Fruit fly (Drosophila melanogaster) whole organism, prepupa: ENCODE data around the gene CG11374.
A peak's percentile ranks its signal among the peaks of the same experiment; 100 is the strongest.

Source experiments
- Blimp-1 ChIP-seq: fragments of 200-800 bp; sonication (Bioruptor generic); optimal IDR thresholded peaks from 3 replicates; lab custom pipeline; 2017; ENCODE audit warnings: missing biosample characterization, missing genetic modification characterization, mild to moderate bottlenecking, moderate library complexity, missing genetic modification reagents
- CG10631 ChIP-seq: fragments of 200-800 bp; sonication (Bioruptor generic); optimal IDR thresholded peaks from 2 replicates; lab custom pipeline; 2016; ENCODE audit warnings: missing biosample characterization, missing genetic modification characterization
- CG10669 ChIP-seq: fragments of 200-800 bp; sonication (Bioruptor generic); optimal IDR thresholded peaks from 3 replicates; lab custom pipeline; 2018; ENCODE audit warnings: missing biosample characterization, mild to moderate bottlenecking, missing genetic modification characterization, moderate library complexity
- CG11294 ChIP-seq: fragments of 200-800 bp; sonication (Bioruptor generic); IDR thresholded peaks from 2 replicates; pipeline ENCODE4 v1.3.6; 2022; ENCODE audit warnings: missing biosample characterization, missing genetic modification characterization
- CG11762 ChIP-seq: fragments of 200-800 bp; sonication (Bioruptor generic); optimal IDR thresholded peaks from 3 replicates; lab custom pipeline; 2016; ENCODE audit warnings: missing biosample characterization, missing genetic modification characterization; ENCODE audit not compliant: insufficient read depth
- CG11902 ChIP-seq: fragments of 200-800 bp; sonication (Bioruptor generic); optimal IDR thresholded peaks from 3 replicates; lab custom pipeline; 2016; ENCODE audit warnings: missing biosample characterization, missing genetic modification characterization
- CG15336 ChIP-seq: fragments of 200-800 bp; sonication (Bioruptor generic); IDR thresholded peaks from 2 replicates; pipeline ENCODE4 v1.3.6; 2022; ENCODE audit warnings: missing biosample characterization, missing genetic modification characterization
- CG1621 ChIP-seq: fragments of 200-800 bp; sonication (Bioruptor generic); optimal IDR thresholded peaks from 3 replicates; lab custom pipeline; 2018; ENCODE audit warnings: missing biosample characterization, mild to moderate bottlenecking, missing genetic modification characterization
- CG32006 ChIP-seq: fragments of 200-800 bp; sonication (Bioruptor generic); optimal IDR thresholded peaks from 3 replicates; lab custom pipeline; 2017; ENCODE audit warnings: missing biosample characterization, mild to moderate bottlenecking, missing genetic modification characterization
- CG34406 ChIP-seq: fragments of 200-800 bp; sonication (Bioruptor generic); optimal IDR thresholded peaks from 3 replicates; lab custom pipeline; 2016; ENCODE audit warnings: missing biosample characterization, missing genetic modification characterization
- CG3919 ChIP-seq: fragments of 200-800 bp; sonication (Bioruptor generic); optimal IDR thresholded peaks from 3 replicates; lab custom pipeline; 2016; ENCODE audit warnings: missing biosample characterization, missing genetic modification characterization
- CG4318 ChIP-seq: fragments of 200-800 bp; sonication (Bioruptor generic); optimal IDR thresholded peaks from 3 replicates; lab custom pipeline; 2017; ENCODE audit warnings: missing biosample characterization, mild to moderate bottlenecking, missing genetic modification characterization
- CG6163 ChIP-seq: fragments of 200-800 bp; sonication (Bioruptor generic); IDR thresholded peaks from 3 replicates; pipeline ENCODE4 v1.3.6; 2022; ENCODE audit warnings: missing biosample characterization, missing genetic modification characterization
- CG6792 ChIP-seq: fragments of 200-800 bp; sonication (Bioruptor generic); optimal IDR thresholded peaks from 3 replicates; lab custom pipeline; 2016; ENCODE audit warnings: missing biosample characterization, missing genetic modification characterization
- CG6808 ChIP-seq: fragments of 200-800 bp; sonication (Bioruptor generic); optimal IDR thresholded peaks from 3 replicates; lab custom pipeline; 2017; ENCODE audit warnings: missing biosample characterization, missing genetic modification characterization, mild to moderate bottlenecking, moderate library complexity, missing genetic modification reagents
- CG6854 ChIP-seq: fragments of 200-800 bp; sonication (Bioruptor generic); optimal IDR thresholded peaks from 2 replicates; lab custom pipeline; 2017; ENCODE audit warnings: missing biosample characterization, mild to moderate bottlenecking, missing genetic modification characterization
- CG7368 ChIP-seq: fragments of 200-800 bp; sonication (Bioruptor generic); optimal IDR thresholded peaks from 3 replicates; lab custom pipeline; 2016; ENCODE audit warnings: missing biosample characterization, missing genetic modification characterization
- CG8119 ChIP-seq: fragments of 200-800 bp; sonication (Bioruptor generic); IDR thresholded peaks from 3 replicates; pipeline ENCODE4 v1.3.6; 2022; ENCODE audit warnings: missing biosample characterization, missing genetic modification characterization
- CG8632 ChIP-seq: fragments of 200-800 bp; sonication (Bioruptor generic); optimal IDR thresholded peaks from 3 replicates; lab custom pipeline; 2016; ENCODE audit warnings: missing biosample characterization, missing genetic modification characterization
- CG9139 ChIP-seq: fragments of 200-800 bp; sonication (Bioruptor generic); optimal IDR thresholded peaks from 3 replicates; lab custom pipeline; 2017; ENCODE audit warnings: missing biosample characterization, mild to moderate bottlenecking, missing genetic modification characterization
- Eip75B ChIP-seq: fragments of 200-800 bp; sonication (Bioruptor generic); optimal IDR thresholded peaks from 3 replicates; lab custom pipeline; 2016; ENCODE audit warnings: missing biosample characterization, missing genetic modification characterization
- Eip78C ChIP-seq: fragments of 200-800 bp; sonication (Bioruptor generic); peaks from one replicate; lab custom pipeline; 2016; ENCODE audit warnings: missing biosample characterization, missing genetic modification characterization
- Ets96B ChIP-seq: fragments of 200-800 bp; optimal IDR thresholded peaks from 2 replicates; lab custom pipeline; 2019; ENCODE audit warnings: missing biosample characterization, mild to moderate bottlenecking, missing genetic modification characterization, moderate library complexity
- Gug ChIP-seq: fragments of 200-800 bp; sonication (Bioruptor generic); IDR thresholded peaks from 2 replicates; pipeline ENCODE4 v1.3.6; 2022; ENCODE audit warnings: missing biosample characterization, missing genetic modification characterization
- Hr38 ChIP-seq: sonication (Bioruptor generic); optimal IDR thresholded peaks from 2 replicates; lab custom pipeline; 2016; ENCODE audit warnings: missing biosample characterization, missing genetic modification characterization
- Hr4 ChIP-seq: fragments of 200-800 bp; sonication (Bioruptor generic); optimal IDR thresholded peaks from 3 replicates; lab custom pipeline; 2016; ENCODE audit warnings: missing biosample characterization, missing genetic modification characterization
- OdsH ChIP-seq: fragments of 200-800 bp; sonication (Bioruptor generic); optimal IDR thresholded peaks from 3 replicates; lab custom pipeline; 2016; ENCODE audit warnings: missing biosample characterization, missing genetic modification characterization
- Smox ChIP-seq: fragments of 200-800 bp; sonication (Bioruptor generic); optimal IDR thresholded peaks from 3 replicates; lab custom pipeline; 2016; ENCODE audit warnings: missing biosample characterization, missing genetic modification characterization
- achi ChIP-seq: fragments of 200-800 bp; sonication (Bioruptor generic); optimal IDR thresholded peaks from 3 replicates; lab custom pipeline; 2016; ENCODE audit warnings: missing biosample characterization, missing genetic modification characterization
- acj6 ChIP-seq: fragments of 200-800 bp; sonication (Bioruptor generic); optimal IDR thresholded peaks from 3 replicates; lab custom pipeline; 2016; ENCODE audit warnings: missing biosample characterization, missing genetic modification characterization
- cyc ChIP-seq: fragments of 200-800 bp; sonication (Bioruptor generic); optimal IDR thresholded peaks from 3 replicates; lab custom pipeline; 2016; ENCODE audit warnings: missing biosample characterization, missing genetic modification characterization
- dac ChIP-seq: fragments of 200-800 bp; sonication (Bioruptor generic); optimal IDR thresholded peaks from 2 replicates; lab custom pipeline; 2017; ENCODE audit warnings: missing biosample characterization, mild to moderate bottlenecking, missing genetic modification characterization
- dsx ChIP-seq: fragments of 200-800 bp; optimal IDR thresholded peaks from 3 replicates; lab custom pipeline; 2019; ENCODE audit warnings: missing biosample characterization, mild to moderate bottlenecking, missing genetic modification characterization, moderate library complexity; ENCODE audit not compliant: poor library complexity, severe bottlenecking
- eg ChIP-seq: fragments of 200-800 bp; sonication (Bioruptor generic); IDR thresholded peaks from 3 replicates; pipeline ENCODE4 v1.3.6; 2022; ENCODE audit warnings: missing biosample characterization, missing genetic modification characterization
- esn ChIP-seq: fragments of 200-800 bp; sonication (Bioruptor generic); optimal IDR thresholded peaks from 2 replicates; lab custom pipeline; 2016; ENCODE audit warnings: missing biosample characterization, mild to moderate bottlenecking, missing genetic modification characterization, moderate library complexity
- fd59A ChIP-seq: fragments of 200-800 bp; sonication (Bioruptor generic); optimal IDR thresholded peaks from 2 replicates; lab custom pipeline; 2017; ENCODE audit warnings: missing biosample characterization, mild to moderate bottlenecking, missing genetic modification characterization, missing genetic modification reagents
- fd85E ChIP-seq: fragments of 200-800 bp; sonication (Bioruptor generic); optimal IDR thresholded peaks from 3 replicates; lab custom pipeline; 2016; ENCODE audit warnings: missing biosample characterization, missing genetic modification characterization
- fkh ChIP-seq: fragments of 200-800 bp; sonication (Bioruptor generic); optimal IDR thresholded peaks from 3 replicates; lab custom pipeline; 2017; ENCODE audit warnings: missing biosample characterization, mild to moderate bottlenecking, missing genetic modification characterization, moderate library complexity
- pdm3 ChIP-seq: fragments of 200-800 bp; sonication (Bioruptor generic); optimal IDR thresholded peaks from 3 replicates; lab custom pipeline; 2016; ENCODE audit warnings: missing biosample characterization, missing genetic modification characterization
- salr ChIP-seq, 2 experiments: fragments of 200-800 bp; sonication (Bioruptor generic); optimal IDR thresholded peaks; 3 replicates each; lab custom pipeline; 2016 to 2018; ENCODE audit warnings: missing biosample characterization in 2 of 2, missing genetic modification characterization in 2 of 2, mild to moderate bottlenecking in 1 of 2
- spab ChIP-seq: fragments of 200-800 bp; sonication (Bioruptor generic); optimal IDR thresholded peaks from 2 replicates; lab custom pipeline; 2017; ENCODE audit warnings: missing biosample characterization, mild to moderate bottlenecking, missing genetic modification characterization, missing genetic modification reagents
- ss ChIP-seq, 2 experiments: fragments of 200-800 bp; sonication (Bioruptor generic); optimal IDR thresholded peaks; 2 replicates in 1 of 2; 3 replicates in 1 of 2; lab custom pipeline; 2017 to 2018; ENCODE audit warnings: mild to moderate bottlenecking in 2 of 2, missing biosample characterization in 2 of 2, missing genetic modification characterization in 2 of 2, moderate library complexity in 1 of 2
- svp ChIP-seq: fragments of 200-800 bp; sonication (Bioruptor generic); peaks from one replicate; lab custom pipeline; 2016; ENCODE audit warnings: missing biosample characterization, missing genetic modification characterization
- topi ChIP-seq: fragments of 200-800 bp; sonication (Bioruptor generic); optimal IDR thresholded peaks from 3 replicates; lab custom pipeline; 2016; ENCODE audit warnings: missing biosample characterization, missing genetic modification characterization

CG11374 gene

DNA sequence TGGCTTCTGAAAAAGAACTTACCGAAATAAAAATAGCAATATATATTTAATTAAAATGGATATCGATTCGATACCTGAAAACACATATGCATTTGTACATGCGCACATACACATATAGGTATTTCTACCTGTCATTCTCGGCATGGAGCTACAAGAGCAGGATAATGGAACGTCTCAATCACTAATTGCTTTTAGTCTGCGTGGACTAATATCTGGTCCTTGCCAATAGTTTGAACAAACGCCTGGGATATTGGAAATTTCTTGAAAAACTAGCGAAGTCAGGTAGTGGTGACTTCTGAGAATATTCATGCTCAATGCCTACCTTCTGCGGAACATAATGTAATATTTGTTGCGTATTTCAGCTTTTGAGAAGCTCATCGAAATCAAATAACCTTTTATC lies 13.0 kb downstream of the CG11374 start:
- TF ChIP-seq Eip78C (GFP tag; lab: Kevin White, UChicago) (peak; percentile 42), cyc (no peak)

dm6 chr2L:90081-90480 lies 13.9 kb downstream of the CG11374 start:
- TF ChIP-seq Hr38 (GFP tag; lab: Kevin White, UChicago) (no peak), dac (GFP tag; lab: Kevin White, UChicago) (no peak), CG4318 (GFP tag; lab: Kevin White, UChicago) (no peak), dsx (no peak), CG1621 (tag; lab: Kevin White, UChicago) (no peak), CG8632 (no peak), CG9139 (GFP tag; lab: Kevin White, UChicago) (no peak)

DNA sequence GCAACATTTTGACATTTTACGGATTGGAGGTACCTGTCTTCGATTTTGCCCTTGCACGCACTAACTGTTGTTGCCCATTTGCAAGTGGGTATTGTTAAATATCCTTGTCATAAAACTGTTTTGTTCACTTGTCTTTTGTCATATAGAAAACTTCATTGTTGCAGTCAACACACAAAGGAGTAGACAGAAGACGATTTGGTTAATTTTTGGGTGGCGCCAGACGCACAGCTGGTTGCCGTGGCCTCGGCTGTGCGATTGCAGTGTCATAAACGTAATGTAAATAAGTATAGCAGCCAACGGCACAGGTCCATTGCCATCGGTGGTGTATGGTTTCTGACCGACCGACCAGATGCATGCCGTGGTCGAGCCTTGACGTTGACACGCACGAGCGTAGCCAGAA lies 15.2 kb downstream of the CG11374 start:
- TF ChIP-seq fkh (GFP tag; lab: Kevin White, UChicago) (no peak), Eip75B (GFP tag; lab: Kevin White, UChicago) (no peak), CG1621 (tag; lab: Kevin White, UChicago) (no peak), Hr4 (GFP tag; lab: Kevin White, UChicago) (no peak), CG8119 (GFP tag; lab: Robert Waterston, UW) (no peak)

- TF ChIP-seq CG6854 (GFP tag; lab: Kevin White, UChicago) (peak; percentile 84), CG4318 (GFP tag; lab: Kevin White, UChicago) (peak; percentile 13), esn (GFP tag; lab: Kevin White, UChicago) (peak; percentile 83), CG11762 (peak; percentile 69), CG10669 (GFP tag; lab: Kevin White, UChicago) (peak; percentile 83), CG8119 (GFP tag; lab: Robert Waterston, UW) (peak; percentile 71; the same call in 2 of the 3 replicates), CG7368 (peak; percentile 75), CG10631 (peak; percentile 81), Smox (GFP tag; lab: Kevin White, UChicago) (no peak), CG3919 (peak; percentile 83), CG6792 (GFP tag; lab: Kevin White, UChicago) (peak; percentile 75), dac (GFP tag; lab: Kevin White, UChicago) (peak; percentile 39), acj6 (GFP tag; lab: Kevin White, UChicago) (peak; percentile 76), OdsH (GFP tag; lab: Kevin White, UChicago) (peak; percentile 73), Ets96B (tag; lab: Kevin White, UChicago) (peak; percentile 87), achi (GFP tag; lab: Kevin White, UChicago) (no peak), CG8632 (peak; percentile 71), spab (GFP tag; lab: Kevin White, UChicago) (no peak), CG9139 (GFP tag; lab: Kevin White, UChicago) (peak; percentile 68), salr (GFP tag; optimal IDR thresholded peaks at IDR 0.05; lab: Kevin White, UChicago) (peak in 1 of 2 experiments; percentile 63), CG6808 (GFP tag; lab: Kevin White, UChicago) (peak; percentile 88), fd85E (peak; percentile 6), topi (GFP tag; lab: Kevin White, UChicago) (peak; percentile 79), CG11294 (GFP tag; lab: Robert Waterston, UW) (no peak), CG6163 (GFP tag; lab: Robert Waterston, UW) (peak; percentile 87; the same call in 2 of the 3 replicates), Hr4 (GFP tag; lab: Kevin White, UChicago) (peak; percentile 42), CG15336 (GFP tag; lab: Robert Waterston, UW) (peak; percentile 72), ss (GFP tag; optimal IDR thresholded peaks at IDR 0.05; lab: Kevin White, UChicago) (peak; percentile 90 to 98), Eip78C (GFP tag; lab: Kevin White, UChicago) (peak; percentile 95), eg (no peak), CG11902 (GFP tag; lab: Kevin White, UChicago) (no peak), CG32006 (peak; percentile 67), Gug (GFP tag; lab: Robert Waterston, UW) (no peak), fd59A (GFP tag; lab: Kevin White, UChicago) (peak; percentile 81), CG34406 (peak; percentile 74), Blimp-1 (GFP tag; lab: Kevin White, UChicago) (peak; percentile 71), CG1621 (tag; lab: Kevin White, UChicago) (peak; percentile 84), pdm3 (GFP tag; lab: Kevin White, UChicago) (peak; percentile 70), svp (GFP tag; lab: Kevin White, UChicago) (no peak), Hr38 (GFP tag; lab: Kevin White, UChicago) (no peak), cyc (peak; percentile 59)
These were observed 15.7 kb downstream of the CG11374 start for dm6 chr2L:91830-92229.
